Worm (Caenorhabditis elegans) whole organism, late embryonic: ENCODE measurements around the gene K09E3.7.

Source experiments
- K02D7.2 ChIP-seq: sonication (generic microtip); optimal IDR thresholded peaks from 2 replicates; lab custom pipeline; 2017; ENCODE audit warnings: mild to moderate bottlenecking, missing genetic modification characterization, missing compliant biosample characterization
- Y22D7AL.16 ChIP-seq: sonication (generic microtip); optimal IDR thresholded peaks from 2 replicates; lab custom pipeline; 2016; ENCODE audit warnings: missing genetic modification characterization, missing compliant biosample characterization
- ceh-24 ChIP-seq: sonication (generic microtip); optimal IDR thresholded peaks from 2 replicates; lab custom pipeline; 2016; ENCODE audit warnings: mild to moderate bottlenecking, missing genetic modification characterization, missing compliant biosample characterization
- ceh-45 ChIP-seq: fragments of 200-800 bp; sonication (Bioruptor generic); IDR thresholded peaks from 2 replicates; pipeline ENCODE4 v1.3.6; 2022; ENCODE audit warnings: missing genetic modification reagents, missing genetic modification characterization, missing compliant biosample characterization
- dve-1 ChIP-seq: sonication (generic microtip); optimal IDR thresholded peaks from 2 replicates; lab custom pipeline; 2017; ENCODE audit warnings: antibody characterized with exemption, mild to moderate bottlenecking, missing genetic modification characterization, missing compliant biosample characterization
- fkh-10 ChIP-seq: fragments of 150-350 bp; optimal IDR thresholded peaks from 2 replicates; lab custom pipeline; 2014; ENCODE audit warnings: missing biosample characterization, missing genetic modification reagents, missing genetic modification characterization
- lim-6 ChIP-seq: sonication (generic microtip); optimal IDR thresholded peaks from 2 replicates; lab custom pipeline; 2016; ENCODE audit warnings: missing genetic modification characterization, missing compliant biosample characterization
- odd-2 ChIP-seq: sonication (generic microtip); optimal IDR thresholded peaks from 2 replicates; lab custom pipeline; 2017; ENCODE audit warnings: antibody characterized with exemption, mild to moderate bottlenecking, missing genetic modification characterization, missing compliant biosample characterization
- sdc-2 ChIP-seq: sonication (generic microtip); optimal IDR thresholded peaks from 2 replicates; lab custom pipeline; 2016; ENCODE audit warnings: missing genotype, missing genetic modification characterization, missing compliant biosample characterization
- unc-86 ChIP-seq: sonication (generic microtip); optimal IDR thresholded peaks from 2 replicates; lab custom pipeline; 2016; ENCODE audit warnings: missing genetic modification characterization, missing compliant biosample characterization

DNA sequence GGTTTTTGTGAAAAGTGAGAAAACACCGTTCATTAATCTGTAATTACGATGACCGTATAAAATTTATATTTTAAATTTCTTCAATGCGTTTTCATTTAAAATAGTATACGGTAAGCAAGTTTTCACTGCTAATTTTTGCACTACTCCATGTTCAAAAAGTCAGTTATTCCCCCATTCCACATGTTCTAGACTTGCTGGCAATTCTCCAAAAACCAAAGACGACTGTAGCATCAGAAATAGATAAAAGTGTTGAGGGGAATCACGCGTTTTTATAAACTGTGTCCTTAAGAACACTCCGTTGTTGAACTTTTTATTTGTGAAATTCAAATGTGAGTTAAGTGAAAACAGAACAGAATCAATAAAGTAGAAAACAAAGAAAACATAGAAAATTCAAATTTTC is 1.4 kb upstream of the K09E3.7 start:
- TF ChIP-seq sdc-2 (tag; lab: Kevin White, UChicago): no peak
- no peak for TF ChIP-seq ceh-24
- no peak for TF ChIP-seq dve-1 (tag; lab: Kevin White, UChicago)
- TF ChIP-seq Y22D7AL.16 (tag; lab: Kevin White, UChicago): no peak
- TF ChIP-seq lim-6 (tag; lab: Kevin White, UChicago): no peak
- TF ChIP-seq odd-2 (tag; lab: Kevin White, UChicago): no peak
- TF ChIP-seq unc-86 (tag; lab: Kevin White, UChicago): no peak
- TF ChIP-seq K02D7.2 (tag; lab: Kevin White, UChicago): no peak
- no peak for TF ChIP-seq fkh-10 (GFP tag; lab: Kevin White, UChicago)
- TF ChIP-seq ceh-45 (GFP tag; lab: Robert Waterston, UW): no peak
